Worm (Caenorhabditis elegans) whole organism, L4 larva: ENCODE measurements around the gene rme-1.

Experiments used
- D1046.2 ChIP-seq: fragments of 200-800 bp; sonication (Bioruptor generic); IDR thresholded peaks from 2 replicates; pipeline ENCODE4 v1.3.6; 2022; ENCODE audit warnings: missing genetic modification characterization, missing compliant biosample characterization
- F26F4.8 ChIP-seq: fragments of 200-800 bp; sonication (Bioruptor generic); conservative IDR thresholded peaks from 2 replicates; pipeline ENCODE4 v1.3.6; 2022; ENCODE audit warnings: missing genetic modification characterization, missing compliant biosample characterization
- F37D6.2 ChIP-seq: sonication (generic microtip); optimal IDR thresholded peaks from 2 replicates; lab custom pipeline; 2016; ENCODE audit warnings: mild to moderate bottlenecking, missing genetic modification characterization, missing compliant biosample characterization
- F49E8.2 ChIP-seq: sonication (generic microtip); optimal IDR thresholded peaks from 2 replicates; lab custom pipeline; 2016; ENCODE audit warnings: missing compliant biosample characterization, mild to moderate bottlenecking, missing genetic modification characterization, borderline replicate concordance
- R02D3.7 ChIP-seq: fragments of 150-350 bp; sonication (generic microtip); optimal IDR thresholded peaks from 3 replicates; lab custom pipeline; 2014; ENCODE audit warnings: missing biosample characterization, missing genetic modification characterization
- T20F7.1 ChIP-seq: fragments of 200-800 bp; sonication (Bioruptor generic); optimal IDR thresholded peaks from 2 replicates; lab custom pipeline; 2018; ENCODE audit warnings: mild to moderate bottlenecking, missing genetic modification characterization, missing compliant biosample characterization
- T26A8.4 ChIP-seq: fragments of 200-800 bp; sonication (Bioruptor generic); IDR thresholded peaks from 2 replicates; pipeline ENCODE4 v1.3.6; 2022; ENCODE audit warnings: missing genetic modification characterization, missing compliant biosample characterization
- Y105C5A.15 ChIP-seq: fragments of 200-800 bp; sonication (Bioruptor generic); IDR thresholded peaks from 2 replicates; pipeline ENCODE4 v1.3.6; 2022; ENCODE audit warnings: missing genetic modification characterization, missing compliant biosample characterization
- Y48G9A.11 ChIP-seq: fragments of 200-800 bp; sonication (Bioruptor generic); IDR thresholded peaks from 2 replicates; pipeline ENCODE4 v1.3.6; 2022; ENCODE audit warnings: missing genetic modification reagents, missing genetic modification characterization, missing compliant biosample characterization
- Y75B8A.6 ChIP-seq: fragments of 200-800 bp; sonication (Bioruptor generic); IDR thresholded peaks from 2 replicates; pipeline ENCODE4 v1.3.6; 2022; ENCODE audit warnings: missing genetic modification reagents, missing genetic modification characterization, missing compliant biosample characterization
- ZK546.5 ChIP-seq, 2 experiments: sonication (generic microtip); optimal IDR thresholded peaks; 2 replicates each; lab custom pipeline; 2017; ENCODE audit warnings: missing biosample characterization in 2 of 2, missing genetic modification characterization in 2 of 2
- aha-1 ChIP-seq: fragments of 150-350 bp; peaks from one replicate; lab custom pipeline; 2014; ENCODE audit warnings: missing biosample characterization, missing genetic modification characterization
- arid-1 ChIP-seq: fragments of 200-800 bp; sonication (Bioruptor generic); conservative IDR thresholded peaks from 2 replicates; pipeline ENCODE4 v1.3.6; 2022; ENCODE audit warnings: missing genetic modification reagents, missing genetic modification characterization, missing compliant biosample characterization
- attf-4 ChIP-seq: sonication (generic microtip); optimal IDR thresholded peaks from 3 replicates; lab custom pipeline; 2017; ENCODE audit warnings: missing biosample characterization, missing genetic modification characterization
- ceh-20 ChIP-seq: fragments of 200-800 bp; sonication (Bioruptor generic); IDR thresholded peaks from 2 replicates; pipeline ENCODE4 v1.3.6; 2022; ENCODE audit warnings: missing genetic modification reagents, missing genetic modification characterization, missing compliant biosample characterization
- ceh-28 ChIP-seq: fragments of 150-350 bp; optimal IDR thresholded peaks from 2 replicates; lab custom pipeline; 2014; ENCODE audit warnings: missing biosample characterization, missing genetic modification reagents, missing genetic modification characterization
- ceh-82 ChIP-seq: sonication (generic microtip); optimal IDR thresholded peaks from 2 replicates; lab custom pipeline; 2017; ENCODE audit warnings: missing biosample characterization, missing genetic modification characterization
- daf-16 ChIP-seq, 3 experiments: sonication (generic microtip); optimal IDR thresholded peaks; 2 replicates each; lab custom pipeline; 2016 to 2017; ENCODE audit warnings: missing genetic modification characterization in 3 of 3, missing genetic modification reagents in 3 of 3, mild to moderate bottlenecking in 2 of 3, missing compliant biosample characterization in 2 of 3, missing biosample characterization in 1 of 3, moderate library complexity in 1 of 3
- duxl-1 ChIP-seq: sonication (generic microtip); optimal IDR thresholded peaks from 2 replicates; lab custom pipeline; 2016; ENCODE audit warnings: mild to moderate bottlenecking, missing genetic modification characterization, moderate library complexity, missing compliant biosample characterization; ENCODE audit not compliant: poor library complexity
- egl-27 ChIP-seq: sonication (generic microtip); optimal IDR thresholded peaks from 3 replicates; lab custom pipeline; 2017; ENCODE audit warnings: missing biosample characterization, missing genetic modification reagents, missing genetic modification characterization
- fkh-10 ChIP-seq: fragments of 150-350 bp; optimal IDR thresholded peaks from 2 replicates; lab custom pipeline; 2014; ENCODE audit warnings: missing biosample characterization, missing genetic modification reagents, missing genetic modification characterization
- gei-8 ChIP-seq: fragments of 200-800 bp; sonication (Bioruptor generic); optimal IDR thresholded peaks from 2 replicates; lab custom pipeline; 2018; ENCODE audit warnings: mild to moderate bottlenecking, missing genetic modification characterization, missing compliant biosample characterization
- hlh-11 ChIP-seq: fragments of 200-800 bp; sonication (Bioruptor generic); optimal IDR thresholded peaks from 2 replicates; lab custom pipeline; 2018; ENCODE audit warnings: mild to moderate bottlenecking, missing genetic modification characterization, missing compliant biosample characterization
- hmg-1.1 ChIP-seq: fragments of 200-800 bp; sonication (Bioruptor generic); IDR thresholded peaks from 2 replicates; pipeline ENCODE4 v1.3.6; 2022; ENCODE audit warnings: missing genetic modification reagents, missing genetic modification characterization, missing compliant biosample characterization
- lim-7 ChIP-seq: fragments of 200-800 bp; sonication (Bioruptor generic); IDR thresholded peaks from 2 replicates; pipeline ENCODE4 v1.3.6; 2022; ENCODE audit warnings: missing genetic modification characterization, missing compliant biosample characterization
- lin-1 ChIP-seq: fragments of 200-800 bp; sonication (Bioruptor generic); IDR thresholded peaks from 2 replicates; pipeline ENCODE4 v1.3.6; 2022; ENCODE audit warnings: missing genetic modification reagents, missing genetic modification characterization, missing compliant biosample characterization
- lin-13 ChIP-seq: fragments of 150-350 bp; optimal IDR thresholded peaks from 2 replicates; lab custom pipeline; 2014; ENCODE audit warnings: missing biosample characterization, missing genetic modification reagents, missing genetic modification characterization
- lin-29 ChIP-seq: fragments of 200-800 bp; sonication (Bioruptor generic); IDR thresholded peaks from 2 replicates; pipeline ENCODE4 v1.3.6; 2022; ENCODE audit warnings: missing genetic modification reagents, missing genetic modification characterization, missing compliant biosample characterization
- lin-38 ChIP-seq: fragments of 200-800 bp; sonication (Bioruptor generic); IDR thresholded peaks from 2 replicates; pipeline ENCODE4 v1.3.6; 2022; ENCODE audit warnings: missing genetic modification reagents, missing genetic modification characterization, missing compliant biosample characterization
- lin-39 ChIP-seq: fragments of 150-350 bp; optimal IDR thresholded peaks from 2 replicates; lab custom pipeline; 2014; ENCODE audit warnings: missing biosample characterization, missing genetic modification reagents, missing genetic modification characterization
- lir-3 ChIP-seq: sonication (generic microtip); optimal IDR thresholded peaks from 2 replicates; lab custom pipeline; 2016; ENCODE audit warnings: mild to moderate bottlenecking, missing genetic modification characterization, missing compliant biosample characterization
- lsy-2 ChIP-seq, 2 experiments: fragments of 150-350 bp in 1 of 2; sonication (generic microtip) in 1 of 2; optimal IDR thresholded peaks; 2 replicates each; lab custom pipeline; 2014 to 2017; ENCODE audit warnings: missing biosample characterization in 2 of 2, missing genetic modification characterization in 2 of 2
- madf-9 ChIP-seq: fragments of 200-800 bp; sonication (Bioruptor generic); conservative IDR thresholded peaks from 2 replicates; pipeline ENCODE4 v1.3.6; 2022; ENCODE audit warnings: missing genetic modification reagents, missing genetic modification characterization, missing compliant biosample characterization
- mdt-29 ChIP-seq: fragments of 200-800 bp; sonication (Bioruptor generic); IDR thresholded peaks from 2 replicates; pipeline ENCODE4 v1.3.6; 2022; ENCODE audit warnings: missing genetic modification reagents, missing genetic modification characterization, missing compliant biosample characterization
- mep-1 ChIP-seq: fragments of 150-350 bp; sonication (generic microtip); optimal IDR thresholded peaks from 3 replicates; lab custom pipeline; 2014; ENCODE audit warnings: missing biosample characterization, missing genetic modification characterization
- mxl-2 ChIP-seq: fragments of 200-800 bp; sonication (Bioruptor generic); conservative IDR thresholded peaks from 2 replicates; pipeline ENCODE4 v1.3.6; 2022; ENCODE audit warnings: missing genetic modification reagents, missing genetic modification characterization, missing compliant biosample characterization
- nhr-102 ChIP-seq: sonication (generic microtip); optimal IDR thresholded peaks from 2 replicates; lab custom pipeline; 2016; ENCODE audit warnings: mild to moderate bottlenecking, missing genetic modification characterization, moderate library complexity, missing compliant biosample characterization
- nhr-11 ChIP-seq: fragments of 150-350 bp; optimal IDR thresholded peaks from 2 replicates; lab custom pipeline; 2014; ENCODE audit warnings: missing biosample characterization, missing genetic modification characterization
- php-3 ChIP-seq: fragments of 200-800 bp; sonication (Bioruptor generic); IDR thresholded peaks from 2 replicates; pipeline ENCODE4 v1.3.6; 2022; ENCODE audit warnings: missing genetic modification reagents, missing genetic modification characterization, missing compliant biosample characterization
- sdz-12 ChIP-seq: fragments of 200-800 bp; sonication (Bioruptor generic); optimal IDR thresholded peaks from 2 replicates; lab custom pipeline; 2018; ENCODE audit warnings: mild to moderate bottlenecking, missing genetic modification characterization, missing compliant biosample characterization
- set-16 ChIP-seq: fragments of 200-800 bp; sonication (Bioruptor generic); IDR thresholded peaks from 2 replicates; pipeline ENCODE4 v1.3.6; 2022; ENCODE audit warnings: missing genetic modification reagents, missing genetic modification characterization, missing compliant biosample characterization
- spr-3 ChIP-seq: fragments of 200-800 bp; sonication (Bioruptor generic); optimal IDR thresholded peaks from 2 replicates; lab custom pipeline; 2018; ENCODE audit warnings: mild to moderate bottlenecking, missing genetic modification characterization, missing compliant biosample characterization
- tag-97 ChIP-seq: fragments of 200-800 bp; sonication (Bioruptor generic); IDR thresholded peaks from 2 replicates; pipeline ENCODE4 v1.3.6; 2022; ENCODE audit warnings: missing genetic modification characterization, missing compliant biosample characterization
- tra-1 ChIP-seq: fragments of 200-800 bp; sonication (Bioruptor generic); IDR thresholded peaks from 2 replicates; pipeline ENCODE4 v1.3.6; 2022; ENCODE audit warnings: missing genetic modification reagents, missing genetic modification characterization, missing compliant biosample characterization
- unc-62 ChIP-seq, 3 experiments: fragments of 150-350 bp in 1 of 3; sonication (generic microtip); optimal IDR thresholded peaks in 2 of 3; peaks in 1 of 3; 1 replicate in 1 of 3; 2 replicates in 2 of 3; lab custom pipeline; 2014 to 2017; ENCODE audit warnings: missing biosample characterization in 3 of 3, missing genetic modification characterization in 3 of 3, missing genetic modification reagents in 3 of 3, missing genotype in 1 of 3

The rme-1 gene

DNA sequence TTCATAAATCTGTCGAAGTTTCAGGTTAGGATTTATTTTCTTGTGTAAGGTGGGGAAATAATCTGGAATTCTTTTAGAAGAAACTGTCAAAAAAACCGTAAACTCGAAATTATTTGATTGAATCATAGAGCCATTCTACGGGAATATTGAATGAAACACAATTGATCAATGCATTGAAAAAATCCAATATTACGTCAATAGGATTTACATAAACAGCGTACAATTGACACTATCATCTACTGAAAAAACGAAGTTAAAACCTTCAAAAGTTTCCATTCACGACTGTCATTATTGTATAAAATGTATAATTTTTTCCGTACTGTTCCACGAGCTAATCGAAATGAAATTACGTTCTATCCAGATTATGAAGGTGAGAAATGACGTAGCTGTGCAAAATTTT, at the start of gene rme-1:
TSS of gene rme-1 (plus strand) at position 301 of the 400 bp plus-strand sequence.
- no peak for TF ChIP-seq php-3
- no peak for TF ChIP-seq ceh-82 (tag; lab: Kevin White, UChicago)
- TF ChIP-seq egl-27 (tag; lab: Kevin White, UChicago) = no peak
- no peak for TF ChIP-seq hmg-1.1 (GFP tag; lab: Robert Waterston, UW)
- TF ChIP-seq Y48G9A.11 (GFP tag; lab: Robert Waterston, UW) = no peak
- no peak for TF ChIP-seq ceh-20
- TF ChIP-seq lin-13 (GFP tag; lab: Kevin White, UChicago) = no peak
- no peak for TF ChIP-seq gei-8 (GFP tag; lab: Kevin White, UChicago)
- TF ChIP-seq Y75B8A.6 = no peak
- no peak for TF ChIP-seq sdz-12 (GFP tag; lab: Kevin White, UChicago)
- TF ChIP-seq lim-7 (GFP tag; lab: Robert Waterston, UW) = no peak
- TF ChIP-seq lsy-2 (tag; optimal IDR thresholded peaks at IDR 0.05; lab: Kevin White, UChicago) = no peak
- TF ChIP-seq F26F4.8 (GFP tag; lab: Robert Waterston, UW) = no peak
- TF ChIP-seq R02D3.7 (tag; lab: Kevin White, UChicago) = no peak

DNA sequence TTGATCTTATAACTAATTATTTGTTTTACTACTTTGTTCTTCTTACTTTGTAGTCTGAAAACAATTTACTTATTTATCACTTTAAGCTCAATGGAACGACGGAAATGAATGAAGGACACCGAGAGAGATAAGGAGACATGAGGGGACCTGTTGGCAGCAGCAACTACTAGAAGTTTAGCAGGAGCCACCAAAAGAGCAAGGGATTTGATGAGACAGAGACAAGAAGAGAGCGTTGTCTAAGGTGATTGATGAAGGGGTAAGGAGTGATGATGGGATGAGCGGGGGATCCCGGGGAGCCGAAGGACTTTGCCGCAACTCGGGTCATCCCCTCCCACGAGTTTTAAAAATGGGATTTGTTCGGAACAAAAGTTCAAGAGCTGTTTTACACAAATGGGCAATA, 6.1 kb upstream of the rme-1 start, which contains the start of gene ttn-1:
TSS of gene ttn-1 (minus strand) at position 60 of the 400 bp plus-strand sequence.
- TF ChIP-seq unc-62 (GFP tag; optimal IDR thresholded peaks at IDR 0.05 in 1 of 2; lab: Kevin White, UChicago) (peak in 1 of 2 experiments; percentile 97), unc-62 (tag; optimal IDR thresholded peaks at IDR 0.05; lab: Kevin White, UChicago) (no peak), ZK546.5 (tag; optimal IDR thresholded peaks at IDR 0.05; lab: Kevin White, UChicago) (no peak), spr-3 (GFP tag; lab: Kevin White, UChicago) (no peak), hlh-11 (tag; lab: Kevin White, UChicago) (peak; percentile 11), mxl-2 (GFP tag; lab: Robert Waterston, UW) (no peak), aha-1 (no peak), Y75B8A.6 (no peak), Y105C5A.15 (GFP tag; lab: Robert Waterston, UW) (no peak)

ce11 chrV:6204046-6204445, 4.6 kb upstream of the rme-1 start:
- TF ChIP-seq lir-3 = no peak
- TF ChIP-seq gei-8 (GFP tag; lab: Kevin White, UChicago) = no peak
- TF ChIP-seq T20F7.1 (GFP tag; lab: Kevin White, UChicago) = no peak
- peak in 1 of 2 experiments; percentile 91 for TF ChIP-seq daf-16 (GFP tag; optimal IDR thresholded peaks at IDR 0.05; lab: Kevin White, UChicago)
- no peak for TF ChIP-seq daf-16 (tag; optimal IDR thresholded peaks at IDR 0.05; lab: Kevin White, UChicago)
- no peak for TF ChIP-seq nhr-102 (tag; lab: Kevin White, UChicago)
- no peak for TF ChIP-seq lin-38 (GFP tag; lab: Robert Waterston, UW)
- TF ChIP-seq aha-1 = no peak
- no peak for TF ChIP-seq ceh-28 (tag; lab: Kevin White, UChicago)
- TF ChIP-seq lin-29 (GFP tag; lab: Robert Waterston, UW) = no peak
- TF ChIP-seq hlh-11 (tag; lab: Kevin White, UChicago) = peak; percentile 58
- no peak for TF ChIP-seq lin-1
- TF ChIP-seq mep-1 (tag; lab: Kevin White, UChicago) = no peak
- no peak for TF ChIP-seq F49E8.2 (tag; lab: Kevin White, UChicago)
- TF ChIP-seq madf-9 (GFP tag; lab: Robert Waterston, UW) = no peak
- no peak for TF ChIP-seq duxl-1 (tag; lab: Kevin White, UChicago)
- no peak for TF ChIP-seq arid-1
- TF ChIP-seq F37D6.2 (tag; lab: Kevin White, UChicago) = no peak
- TF ChIP-seq lin-39 (tag; lab: Kevin White, UChicago) = no peak
- TF ChIP-seq lsy-2 (tag; optimal IDR thresholded peaks at IDR 0.05; lab: Kevin White, UChicago) = no peak
- no peak for TF ChIP-seq R02D3.7 (tag; lab: Kevin White, UChicago)
- TF ChIP-seq attf-4 = no peak
- peak; percentile 69 for TF ChIP-seq nhr-11
- no peak for TF ChIP-seq tra-1 (GFP tag; lab: Robert Waterston, UW)
- TF ChIP-seq ceh-82 (tag; lab: Kevin White, UChicago) = no peak
- no peak for TF ChIP-seq tag-97 (GFP tag; lab: Robert Waterston, UW)
- TF ChIP-seq mdt-29 (GFP tag; lab: Robert Waterston, UW) = 0 out of 2 replicates have a peak, but pooled peaks have one; percentile 17
- TF ChIP-seq fkh-10 (GFP tag; lab: Kevin White, UChicago) = no peak
- TF ChIP-seq hmg-1.1 (GFP tag; lab: Robert Waterston, UW) = 0 out of 2 replicates have a peak, but pooled peaks have one; percentile 17
- TF ChIP-seq set-16 (GFP tag; lab: Robert Waterston, UW) = 0 out of 2 replicates have a peak, but pooled peaks have one; percentile 19
- no peak for TF ChIP-seq D1046.2 (GFP tag; lab: Robert Waterston, UW)
- 0 out of 2 replicates have a peak, but pooled peaks have one; percentile 23 for TF ChIP-seq T26A8.4
- TF ChIP-seq sdz-12 (GFP tag; lab: Kevin White, UChicago) = no peak
- TF ChIP-seq php-3 = no peak
